Fruit fly (Drosophila melanogaster) Kc167 (cell line): Measurements from ENCODE around the gene CG33096.
A peak's percentile ranks its signal among the peaks of the same experiment; 100 is the strongest.

Experiments
- Myc ChIP-seq: fragments of >200 bp; optimal IDR thresholded peaks from 2 replicates; lab custom pipeline; 2017; ENCODE audit warnings: missing external identifiers
- Sin3A ChIP-seq: fragments of >200 bp; optimal IDR thresholded peaks from 2 replicates; lab custom pipeline; 2018; ENCODE audit warnings: missing external identifiers
- psq ChIP-seq: fragments of >200 bp; optimal IDR thresholded peaks from 2 replicates; lab custom pipeline; 2017; ENCODE audit warnings: missing external identifiers
- ttk ChIP-seq: sonication (Bioruptor generic); optimal IDR thresholded peaks from 2 replicates; lab custom pipeline; 2017; ENCODE audit warnings: missing external identifiers

DNA sequence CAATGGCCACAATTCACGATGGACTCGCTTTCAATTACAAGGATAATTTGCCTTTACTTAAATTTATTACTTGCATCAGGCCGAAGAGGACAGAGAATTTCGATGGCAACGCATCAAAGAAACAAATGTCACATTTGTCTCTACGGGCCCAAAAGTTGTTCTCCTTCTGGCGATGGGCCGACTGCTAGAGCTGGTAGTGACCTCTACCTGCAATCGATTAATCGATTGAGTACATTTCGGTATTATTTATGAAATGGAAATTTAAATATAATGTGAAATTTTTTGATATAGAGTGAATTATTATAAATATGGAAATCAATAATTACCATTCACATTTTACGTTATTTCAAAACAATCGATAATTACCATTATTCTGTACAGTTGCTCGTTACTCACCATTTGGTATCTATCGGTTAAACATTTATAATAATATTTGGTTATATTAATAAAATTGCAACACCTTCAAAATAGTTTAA lies 25.3 kb downstream of the CG33096 start, which contains the start of the genes CG31510 and TTLL5:
- TF ChIP-seq psq (lab: Kevin White, UChicago) (no peak), Myc (lab: Kevin White, UChicago) (no peak), Sin3A (lab: Kevin White, UChicago) (peak; percentile 19), ttk (lab: Kevin White, UChicago) (no peak)
